Worm (Caenorhabditis elegans): ENCODE measurements around the gene clec-255.

- TF ChIP-seq nhr-12 (tag; optimal IDR thresholded peaks at IDR 0.05) (no peak), alr-1 (tag; optimal IDR thresholded peaks at IDR 0.05; ENCODE audit: borderline replicate concordance) (no peak), elt-3 (tag; optimal IDR thresholded peaks at IDR 0.05) (no peak), mdl-1 (tag; optimal IDR thresholded peaks at IDR 0.05) (no peak), hlh-17 (GFP tag; optimal IDR thresholded peaks at IDR 0.05; ENCODE audit: borderline replicate concordance) (no peak), xbp-1 (tag; optimal IDR thresholded peaks at IDR 0.05) (no peak), ama-1 (optimal IDR thresholded peaks at IDR 0.05) (no peak), nhr-77 (tag; optimal IDR thresholded peaks at IDR 0.05) (no peak), lin-15B (tag; optimal IDR thresholded peaks at IDR 0.05) (no peak)
Observed at ce11 chrV:18750445-18750844, 20.1 kb downstream of the clec-255 start, which contains the start of the genes F11D11.21 and F11D11.12.

Data from whole organism, L1 larva.